Fruit fly (Drosophila melanogaster): ENCODE measurements around the gene Pex14.

dm6 chr3L:20823206-20823803 lies 44.7 kb downstream of the Pex14 start:
- TF ChIP-seq dsx (GFP tag; optimal IDR thresholded peaks at IDR 0.05; ENCODE audit: poor library complexity, severe bottlenecking): no peak
- TF ChIP-seq salr (GFP tag; optimal IDR thresholded peaks at IDR 0.05): no peak
- TF ChIP-seq CG8319 (GFP tag; optimal IDR thresholded peaks at IDR 0.05): no peak

All from whole organism, prepupa.